Fruit fly (Drosophila melanogaster) whole organism, embryonic: Measurements from ENCODE around the gene Abi.
A peak's percentile ranks its signal among the peaks of the same experiment; 100 is the strongest.

Experiments used
- Adf1 ChIP-seq: fragments of 200-800 bp; sonication (Bioruptor generic); IDR thresholded peaks from 2 replicates; pipeline ENCODE4 v1.3.6; 2022; ENCODE audit warnings: missing biosample characterization, missing genetic modification characterization
- CG10654 ChIP-seq: fragments of 200-800 bp; sonication (Bioruptor generic); optimal IDR thresholded peaks from 2 replicates; lab custom pipeline; 2016; ENCODE audit warnings: missing biosample characterization, missing genetic modification characterization
- CG11247 ChIP-seq: fragments of 200-800 bp; sonication (Bioruptor generic); IDR thresholded peaks from 2 replicates; pipeline ENCODE4 v1.3.6; 2022; ENCODE audit warnings: missing biosample characterization, missing genetic modification characterization
- CG11723 ChIP-seq: fragments of 200-800 bp; sonication (Bioruptor generic); optimal IDR thresholded peaks from 2 replicates; lab custom pipeline; 2017; ENCODE audit warnings: missing biosample characterization, mild to moderate bottlenecking, missing genetic modification characterization
- CG12659 ChIP-seq: fragments of 200-800 bp; sonication (Bioruptor generic); optimal IDR thresholded peaks from 3 replicates; lab custom pipeline; 2017; ENCODE audit warnings: mild to moderate bottlenecking, missing biosample characterization, missing genetic modification reagents, missing genetic modification characterization
- CG13775 ChIP-seq: fragments of 200-800 bp; sonication (Bioruptor generic); optimal IDR thresholded peaks from 3 replicates; lab custom pipeline; 2017; ENCODE audit warnings: missing biosample characterization, mild to moderate bottlenecking, missing genetic modification characterization
- CG14667 ChIP-seq: fragments of 200-800 bp; sonication (Bioruptor generic); IDR thresholded peaks from 2 replicates; pipeline ENCODE4 v1.3.6; 2022; ENCODE audit warnings: missing biosample characterization, missing genetic modification characterization
- CG2120 ChIP-seq: fragments of 200-800 bp; sonication (Bioruptor generic); optimal IDR thresholded peaks from 3 replicates; lab custom pipeline; 2016; ENCODE audit warnings: missing biosample characterization, missing genetic modification characterization
- CG30431 ChIP-seq: fragments of 200-800 bp; sonication (Bioruptor generic); optimal IDR thresholded peaks from 2 replicates; lab custom pipeline; 2017; ENCODE audit warnings: missing biosample characterization, missing genetic modification characterization
- CG31388 ChIP-seq: fragments of 200-800 bp; sonication (Bioruptor generic); optimal IDR thresholded peaks from 2 replicates; lab custom pipeline; 2016; ENCODE audit warnings: missing biosample characterization, missing genetic modification characterization
- CG31441 ChIP-seq: fragments of 200-800 bp; sonication (Bioruptor generic); IDR thresholded peaks from 2 replicates; pipeline ENCODE4 v1.3.6; 2022; ENCODE audit warnings: missing biosample characterization, missing genetic modification characterization
- CG32532 ChIP-seq: fragments of 200-800 bp; sonication (Bioruptor generic); IDR thresholded peaks from 2 replicates; pipeline ENCODE4 v1.3.6; 2022; ENCODE audit warnings: missing biosample characterization, missing genetic modification characterization
- CG3407 ChIP-seq: fragments of 200-800 bp; sonication (Bioruptor generic); optimal IDR thresholded peaks from 2 replicates; lab custom pipeline; 2018; ENCODE audit warnings: missing biosample characterization, mild to moderate bottlenecking, missing genetic modification characterization
- CG34422 ChIP-seq: fragments of 200-800 bp; sonication (Bioruptor generic); IDR thresholded peaks from 3 replicates; pipeline ENCODE4 v1.3.6; 2022; ENCODE audit warnings: missing biosample characterization, missing genetic modification characterization
- CG6272 ChIP-seq: fragments of 200-800 bp; sonication (Bioruptor generic); IDR thresholded peaks from 2 replicates; pipeline ENCODE4 v1.3.6; 2022; ENCODE audit warnings: missing biosample characterization, missing genetic modification characterization
- CG6854 ChIP-seq: fragments of 200-800 bp; sonication (Bioruptor generic); optimal IDR thresholded peaks from 3 replicates; lab custom pipeline; 2017; ENCODE audit warnings: missing biosample characterization, mild to moderate bottlenecking, missing genetic modification characterization
- CG7745 ChIP-seq: fragments of 200-800 bp; sonication (Bioruptor generic); optimal IDR thresholded peaks from 2 replicates; lab custom pipeline; 2018; ENCODE audit warnings: missing biosample characterization, mild to moderate bottlenecking, missing genetic modification characterization, moderate library complexity
- CG7963 ChIP-seq: fragments of 200-800 bp; sonication (Bioruptor generic); IDR thresholded peaks from 3 replicates; pipeline ENCODE4 v1.3.6; 2022; ENCODE audit warnings: missing biosample characterization, missing genetic modification characterization; ENCODE audit not compliant: partially characterized antibody
- CG8944 ChIP-seq: fragments of 200-800 bp; sonication (Bioruptor generic); optimal IDR thresholded peaks from 3 replicates; lab custom pipeline; 2016; ENCODE audit warnings: missing biosample characterization, missing genetic modification characterization
- CrebB ChIP-seq: fragments of 200-800 bp; sonication (Bioruptor generic); optimal IDR thresholded peaks from 3 replicates; lab custom pipeline; 2018; ENCODE audit warnings: missing biosample characterization, mild to moderate bottlenecking, missing genetic modification characterization
- Dref ChIP-seq: fragments of 200-800 bp; sonication (Bioruptor generic); IDR thresholded peaks from 2 replicates; pipeline ENCODE4 v1.3.6; 2022; ENCODE audit warnings: missing biosample characterization, missing genetic modification characterization
- ERR ChIP-seq: fragments of 200-800 bp; sonication (Bioruptor generic); optimal IDR thresholded peaks from 2 replicates; lab custom pipeline; 2016; ENCODE audit warnings: missing biosample characterization, missing genetic modification characterization
- Ets65A ChIP-seq: fragments of 200-800 bp; sonication (Bioruptor generic); peaks from one replicate; lab custom pipeline; 2016; ENCODE audit warnings: missing biosample characterization, missing genetic modification characterization
- H2.0 ChIP-seq: fragments of 200-800 bp; sonication (Bioruptor generic); IDR thresholded peaks from 2 replicates; pipeline ENCODE4 v1.3.6; 2022; ENCODE audit warnings: missing biosample characterization, missing genetic modification characterization
- HHEX ChIP-seq: fragments of 200-800 bp; sonication (Bioruptor generic); optimal IDR thresholded peaks from 3 replicates; lab custom pipeline; 2017; ENCODE audit warnings: missing biosample characterization, mild to moderate bottlenecking, missing genetic modification characterization, missing genetic modification reagents
- HLHmδ ChIP-seq: fragments of 200-800 bp; sonication (Bioruptor generic); optimal IDR thresholded peaks from 2 replicates; lab custom pipeline; 2018; ENCODE audit warnings: missing biosample characterization, mild to moderate bottlenecking, missing genetic modification characterization, moderate library complexity
- HmgD ChIP-seq: fragments of 200-800 bp; sonication (Bioruptor generic); optimal IDR thresholded peaks from 3 replicates; lab custom pipeline; 2016; ENCODE audit warnings: missing biosample characterization, missing genetic modification characterization
- Kr ChIP-seq: fragments of 200-800 bp; sonication (Bioruptor generic); optimal IDR thresholded peaks from 2 replicates; lab custom pipeline; 2017; ENCODE audit warnings: missing biosample characterization, mild to moderate bottlenecking, missing genetic modification characterization
- Sin3A ChIP-seq: fragments of >200 bp; optimal IDR thresholded peaks from 2 replicates; lab custom pipeline; 2018
- Vsx1 ChIP-seq: fragments of 200-800 bp; sonication (Bioruptor generic); optimal IDR thresholded peaks from 2 replicates; lab custom pipeline; 2017; ENCODE audit warnings: missing biosample characterization, mild to moderate bottlenecking, missing genetic modification characterization, missing genetic modification reagents
- Xrp1 ChIP-seq: fragments of 200-800 bp; sonication (Bioruptor generic); IDR thresholded peaks from 2 replicates; pipeline ENCODE4 v1.3.6; 2022; ENCODE audit warnings: missing biosample characterization, missing genetic modification characterization
- ac ChIP-seq: fragments of 200-800 bp; sonication (Bioruptor generic); optimal IDR thresholded peaks from 3 replicates; lab custom pipeline; 2017; ENCODE audit warnings: missing biosample characterization, mild to moderate bottlenecking, missing genetic modification characterization
- ato ChIP-seq: fragments of 200-800 bp; sonication (Bioruptor generic); IDR thresholded peaks from 2 replicates; pipeline ENCODE4 v1.3.6; 2022; ENCODE audit warnings: missing biosample characterization, missing genetic modification characterization; ENCODE audit not compliant: partially characterized antibody
- az2 ChIP-seq: fragments of 200-800 bp; sonication (Bioruptor generic); optimal IDR thresholded peaks from 3 replicates; lab custom pipeline; 2016; ENCODE audit warnings: missing biosample characterization, missing genetic modification characterization
- bab2 ChIP-seq: fragments of 200-800 bp; sonication (Bioruptor generic); optimal IDR thresholded peaks from 2 replicates; lab custom pipeline; 2016; ENCODE audit warnings: missing biosample characterization, missing genetic modification characterization
- ci ChIP-seq: fragments of 200-800 bp; sonication (Bioruptor generic); IDR thresholded peaks from 3 replicates; pipeline ENCODE4 v1.3.6; 2022; ENCODE audit warnings: missing biosample characterization, missing genetic modification characterization
- corto ChIP-seq: fragments of 200-800 bp; sonication (Bioruptor generic); optimal IDR thresholded peaks from 2 replicates; lab custom pipeline; 2016; ENCODE audit warnings: missing biosample characterization, mild to moderate bottlenecking, missing genetic modification characterization, moderate library complexity
- cwo ChIP-seq: fragments of 200-800 bp; sonication (Bioruptor generic); optimal IDR thresholded peaks from 3 replicates; lab custom pipeline; 2017; ENCODE audit warnings: missing biosample characterization, missing genetic modification characterization, mild to moderate bottlenecking, moderate library complexity, missing genetic modification reagents
- dan ChIP-seq: fragments of 200-800 bp; sonication (Bioruptor generic); IDR thresholded peaks from 2 replicates; pipeline ENCODE4 v1.3.6; 2022; ENCODE audit warnings: missing biosample characterization, missing genetic modification characterization
- dati ChIP-seq: fragments of 200-800 bp; sonication (Bioruptor generic); IDR thresholded peaks from 2 replicates; pipeline ENCODE4 v1.3.6; 2022; ENCODE audit warnings: missing biosample characterization, missing genetic modification characterization
- dmrt99B ChIP-seq: fragments of 200-800 bp; sonication (Bioruptor generic); optimal IDR thresholded peaks from 2 replicates; lab custom pipeline; 2018; ENCODE audit warnings: missing biosample characterization, mild to moderate bottlenecking, missing genetic modification characterization, moderate library complexity
- esg ChIP-seq: fragments of 200-800 bp; sonication (Bioruptor generic); conservative IDR thresholded peaks from 2 replicates; pipeline ENCODE4 v1.3.6; 2022; ENCODE audit warnings: missing biosample characterization, missing genetic modification characterization
- lola ChIP-seq, 3 experiments: fragments of >200 bp in 2 of 3; fragments of 200-800 bp in 1 of 3; sonication (Bioruptor generic) in 1 of 3; optimal IDR thresholded peaks; 2 replicates each; lab custom pipeline; 2017 to 2019; ENCODE audit warnings: missing biosample characterization in 3 of 3, missing genetic modification characterization in 3 of 3, mild to moderate bottlenecking in 1 of 3, moderate library complexity in 1 of 3
- phol ChIP-seq: fragments of 200-800 bp; sonication (Bioruptor generic); optimal IDR thresholded peaks from 3 replicates; lab custom pipeline; 2018; ENCODE audit warnings: missing biosample characterization, mild to moderate bottlenecking, missing genetic modification characterization, moderate library complexity
- pnt ChIP-seq: fragments of 200-800 bp; sonication (Bioruptor generic); optimal IDR thresholded peaks from 3 replicates; lab custom pipeline; 2016; ENCODE audit warnings: missing biosample characterization, missing genetic modification characterization
- schlank ChIP-seq: fragments of 200-800 bp; sonication (Bioruptor generic); optimal IDR thresholded peaks from 2 replicates; lab custom pipeline; 2018; ENCODE audit warnings: missing biosample characterization, mild to moderate bottlenecking, missing genetic modification characterization
- sd ChIP-seq: fragments of 200-800 bp; sonication (Bioruptor generic); optimal IDR thresholded peaks from 3 replicates; lab custom pipeline; 2018; ENCODE audit warnings: missing biosample characterization, mild to moderate bottlenecking, missing genetic modification characterization, moderate library complexity
- slbo ChIP-seq: fragments of 200-800 bp; sonication (Bioruptor generic); IDR thresholded peaks from 2 replicates; pipeline ENCODE4 v1.3.6; 2022; ENCODE audit warnings: missing biosample characterization, missing genetic modification characterization
- so ChIP-seq: fragments of 200-800 bp; sonication (Bioruptor generic); IDR thresholded peaks from 3 replicates; pipeline ENCODE4 v1.3.6; 2022; ENCODE audit warnings: missing biosample characterization, missing genetic modification characterization
- sob ChIP-seq: fragments of 200-800 bp; sonication (Bioruptor generic); IDR thresholded peaks from 2 replicates; pipeline ENCODE4 v1.3.6; 2022; ENCODE audit warnings: missing biosample characterization, missing genetic modification characterization
- tgo ChIP-seq: fragments of 200-800 bp; sonication (Bioruptor generic); IDR thresholded peaks from 3 replicates; pipeline ENCODE4 v1.3.6; 2022; ENCODE audit warnings: missing biosample characterization, missing genetic modification characterization
- wek ChIP-seq: fragments of 200-800 bp; sonication (Bioruptor generic); optimal IDR thresholded peaks from 3 replicates; lab custom pipeline; 2018; ENCODE audit warnings: missing biosample characterization, mild to moderate bottlenecking, missing genetic modification characterization, moderate library complexity

Gene Abi

DNA sequence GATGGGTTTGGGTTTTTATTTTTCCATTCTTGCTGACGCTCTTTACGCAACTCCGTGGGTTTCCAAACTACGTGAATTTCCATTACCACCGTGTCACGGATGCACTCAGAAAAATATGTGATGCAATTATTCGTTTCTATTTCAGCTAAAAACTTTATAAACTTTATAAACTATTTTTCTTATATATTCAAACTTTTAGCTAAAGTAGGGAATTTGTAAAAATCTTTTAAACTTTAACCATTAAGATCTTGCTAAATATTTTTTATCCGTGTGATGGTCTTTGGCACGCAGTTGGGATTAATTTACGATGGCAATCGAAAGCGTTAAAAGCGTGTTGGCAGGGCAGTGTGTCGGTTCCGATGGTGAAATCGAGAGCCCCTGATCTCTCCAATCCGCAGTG lies 26.8 kb downstream of the Abi start (continued):
- TF ChIP-seq H2.0 (GFP tag; lab: Robert Waterston, UW) (peak; percentile 44; the same call in 1 of the 2 replicates), CG11723 (GFP tag; lab: Kevin White, UChicago) (no peak), Vsx1 (GFP tag; lab: Kevin White, UChicago) (peak; percentile 39), CG3407 (no peak), bab2 (GFP tag; lab: Kevin White, UChicago) (no peak), wek (GFP tag; lab: Kevin White, UChicago) (no peak), CG7963 (GFP tag; lab: Robert Waterston, UW) (no peak), CG2120 (GFP tag; lab: Kevin White, UChicago) (peak; percentile 29), ERR (GFP tag; lab: Kevin White, UChicago) (no peak), slbo (GFP tag; lab: Robert Waterston, UW) (peak; percentile 68), CG6854 (GFP tag; lab: Kevin White, UChicago) (peak; percentile 37), sd (tag; lab: Kevin White, UChicago) (no peak), CG34422 (GFP tag; lab: Robert Waterston, UW) (peak; percentile 66; the same call in 1 of the 3 replicates), phol (tag; lab: Kevin White, UChicago) (peak; percentile 61), CG6272 (GFP tag; lab: Robert Waterston, UW) (0 out of 2 replicates have a peak, but pooled peaks have one; percentile 23), CG7745 (tag; lab: Kevin White, UChicago) (no peak), dan (GFP tag; lab: Robert Waterston, UW) (no peak), schlank (tag; lab: Kevin White, UChicago) (no peak), lola (GFP tag; optimal IDR thresholded peaks at IDR 0.05; lab: Kevin White, UChicago) (no peak), Xrp1 (GFP tag; lab: Robert Waterston, UW) (no peak), ac (GFP tag; lab: Kevin White, UChicago) (no peak), esg (GFP tag; lab: Robert Waterston, UW) (peak; percentile 41), ci (GFP tag; lab: Robert Waterston, UW) (no peak; the same call in 2 of the 3 replicates), Dref (GFP tag; lab: Robert Waterston, UW) (no peak), CG13775 (GFP tag; lab: Kevin White, UChicago) (no peak), dmrt99B (tag; lab: Kevin White, UChicago) (peak; percentile 78), CG14667 (GFP tag; lab: Robert Waterston, UW) (no peak), az2 (GFP tag; lab: Kevin White, UChicago) (peak; percentile 41), CrebB (tag; lab: Kevin White, UChicago) (no peak), so (GFP tag; lab: Robert Waterston, UW) (peak; percentile 68; the same call in 1 of the 3 replicates), HmgD (GFP tag; lab: Kevin White, UChicago) (no peak), corto (GFP tag; lab: Kevin White, UChicago) (no peak), dati (GFP tag; lab: Robert Waterston, UW) (no peak), CG30431 (GFP tag; lab: Kevin White, UChicago) (no peak), Adf1 (0 out of 2 replicates have a peak, but pooled peaks have one; percentile 21), cwo (GFP tag; lab: Kevin White, UChicago) (peak; percentile 54), CG8944 (GFP tag; lab: Kevin White, UChicago) (no peak), HLHmδ (no peak), HHEX (peak; percentile 22), Ets65A (GFP tag; lab: Kevin White, UChicago) (no peak), CG31441 (peak; percentile 64), tgo (GFP tag; lab: Robert Waterston, UW) (peak; percentile 67), Sin3A (lab: Kevin White, UChicago) (no peak), CG10654 (GFP tag; lab: Kevin White, UChicago) (no peak), CG31388 (no peak), CG12659 (GFP tag; lab: Kevin White, UChicago) (peak; percentile 26), ato (no peak), sob (peak; percentile 67), CG32532 (peak; percentile 52; the same call in 1 of the 2 replicates), Kr (GFP tag; lab: Kevin White, UChicago) (no peak), CG11247 (GFP tag; lab: Robert Waterston, UW) (no peak), pnt (GFP tag; lab: Kevin White, UChicago) (no peak)
